Worm (Caenorhabditis elegans): ENCODE measurements around the gene Y67A10A.7.

DNA sequence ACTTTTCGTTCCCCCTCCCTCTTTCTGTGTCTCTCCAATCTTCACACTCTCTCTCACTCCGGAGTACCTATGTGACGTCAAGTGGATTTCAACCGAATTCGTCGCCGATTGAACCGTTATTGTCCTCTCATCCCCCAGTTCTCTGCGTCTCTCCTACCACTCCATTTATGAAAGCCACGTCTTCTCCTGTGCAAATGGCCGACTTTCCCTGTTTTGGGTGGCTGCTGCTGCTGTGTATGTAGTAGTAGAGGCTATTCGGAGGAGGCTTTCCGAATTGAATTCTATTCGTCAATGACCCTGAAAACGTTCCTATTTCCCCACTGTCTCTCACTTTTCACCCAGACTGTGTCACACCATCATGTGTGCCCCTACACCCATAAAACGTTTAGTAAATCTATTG, 17.8 kb downstream of the Y67A10A.7 start:
- TF ChIP-seq madf-8 (GFP tag; conservative IDR thresholded peaks at IDR 0.05) (no peak), dpl-1 (GFP tag; optimal IDR thresholded peaks at IDR 0.05) (no peak), snpc-4 (GFP tag; optimal IDR thresholded peaks at IDR 0.05) (no peak), snpc-4 (tag; optimal IDR thresholded peaks at IDR 0.05) (no peak), efl-1 (GFP tag; optimal IDR thresholded peaks at IDR 0.05) (no peak), chd-7 (tag; optimal IDR thresholded peaks at IDR 0.05) (no peak), madf-6 (GFP tag; IDR thresholded peaks at IDR 0.05) (no peak)
